Worm (Caenorhabditis elegans): ENCODE results near the gene sna-2.
A peak's percentile ranks its signal among the peaks of the same experiment; 100 is the strongest.

Gene sna-2

DNA sequence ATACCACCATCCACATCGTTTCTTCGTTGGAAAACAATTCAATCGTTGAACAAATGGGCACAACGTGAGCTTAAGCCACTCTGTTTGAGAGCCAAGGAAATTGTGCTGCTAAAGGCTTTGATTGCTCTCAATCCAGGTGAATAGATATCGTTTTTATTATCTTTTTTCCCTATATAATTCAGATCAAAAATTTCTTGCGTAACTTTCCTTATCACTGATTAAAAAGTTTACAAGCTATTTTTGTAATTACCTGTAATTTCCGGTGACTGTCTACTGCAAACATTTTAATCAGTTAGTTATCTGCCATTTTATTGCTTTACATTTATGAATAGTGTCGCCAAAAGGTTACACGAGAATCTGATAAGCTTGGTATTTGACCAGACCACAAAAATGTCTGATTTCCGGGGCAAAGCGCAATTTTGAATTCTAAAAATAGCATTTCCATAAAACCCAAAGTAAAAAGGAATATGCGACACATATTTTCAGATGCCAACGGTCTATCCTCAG, 14.7 kb downstream of the sna-2 start (continued):
- TF ChIP-seq zip-11 (GFP tag; IDR thresholded peaks at IDR 0.05) (no peak), jun-1 (tag; optimal IDR thresholded peaks at IDR 0.05) (no peak), mes-2 (tag; optimal IDR thresholded peaks at IDR 0.05; ENCODE audit: poor library complexity, severe bottlenecking) (no peak), cey-2 (tag; optimal IDR thresholded peaks at IDR 0.05; ENCODE audit: borderline replicate concordance, insufficient read depth) (no peak), egl-27 (tag; optimal IDR thresholded peaks at IDR 0.05) (no peak), mxl-2 (GFP tag; conservative IDR thresholded peaks at IDR 0.05) (no peak), mep-1 (tag; optimal IDR thresholded peaks at IDR 0.05) (no peak), mdl-1 (tag; optimal IDR thresholded peaks at IDR 0.05) (peak in 1 of 2 experiments; percentile 31), Y105C5A.15 (GFP tag; IDR thresholded peaks at IDR 0.05) (no peak), lim-7 (GFP tag; IDR thresholded peaks at IDR 0.05) (no peak), Y75B8A.6 (GFP tag; IDR thresholded peaks at IDR 0.05) (no peak)

DNA sequence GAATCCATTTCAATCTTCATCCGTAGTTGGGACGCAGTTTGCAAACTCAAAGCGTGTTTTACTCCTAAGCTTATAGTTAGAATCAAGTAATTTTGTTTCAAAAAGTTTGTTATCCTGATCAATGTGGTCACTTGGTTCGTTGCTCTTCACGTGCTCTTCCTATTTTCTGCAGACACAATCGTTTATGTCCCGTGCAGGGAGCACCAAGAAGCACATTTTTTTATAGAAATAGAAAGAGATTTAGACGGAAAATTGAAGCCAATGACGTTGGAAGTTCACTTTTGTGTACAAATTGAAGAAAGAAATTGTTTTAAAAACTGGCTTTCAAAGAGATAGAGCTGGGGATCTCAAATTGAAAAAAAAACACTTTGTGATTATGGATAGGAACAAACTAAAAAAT, 15.7 kb downstream of the sna-2 start:
- TF ChIP-seq dpl-1 (GFP tag; optimal IDR thresholded peaks at IDR 0.05) = no peak
- peak; percentile 19 for TF ChIP-seq dve-1 (tag; optimal IDR thresholded peaks at IDR 0.05; ENCODE audit: insufficient read depth)
- TF ChIP-seq hlh-30 (tag; optimal IDR thresholded peaks at IDR 0.05; ENCODE audit: insufficient read depth) = peak; percentile 67
- TF ChIP-seq ztf-7 (tag; optimal IDR thresholded peaks at IDR 0.05) = no peak
- no peak for TF ChIP-seq tag-97 (GFP tag; IDR thresholded peaks at IDR 0.05)
- TF ChIP-seq lin-39 (tag; optimal IDR thresholded peaks at IDR 0.05) = no peak
- TF ChIP-seq ceh-82 (tag; optimal IDR thresholded peaks at IDR 0.05) = no peak
- TF ChIP-seq hlh-11 (tag; optimal IDR thresholded peaks at IDR 0.05) = peak; percentile 21
- TF ChIP-seq cey-2 (tag; optimal IDR thresholded peaks at IDR 0.05; ENCODE audit: borderline replicate concordance, insufficient read depth) = no peak
- TF ChIP-seq aha-1 (tag) = peak; percentile 46
- TF ChIP-seq T20F7.1 (GFP tag; optimal IDR thresholded peaks at IDR 0.05) = peak; percentile 19

DNA sequence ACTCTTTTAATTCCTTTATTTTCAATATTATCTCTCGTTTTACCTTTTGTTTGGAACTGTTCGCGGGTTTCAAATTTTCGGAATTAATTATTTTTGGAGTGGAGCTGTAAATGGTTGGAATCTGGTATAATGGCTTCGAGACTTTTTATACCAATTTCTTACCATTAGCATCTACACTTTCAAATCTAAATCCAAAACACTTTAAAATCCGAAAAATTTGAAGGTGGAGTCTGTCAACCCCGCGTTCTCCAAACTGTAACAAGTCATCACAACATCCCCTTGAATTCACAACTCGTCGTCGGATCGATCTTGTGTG, 20.1 kb downstream of the sna-2 start, which contains the start of gene nhr-97:
Gene nhr-97, plus strand, starts transcription at position 217 of the 316 bp plus-strand sequence.
- TF ChIP-seq F49E8.2 (tag; optimal IDR thresholded peaks at IDR 0.05; ENCODE audit: borderline replicate concordance) (no peak), egl-43 (GFP tag; IDR thresholded peaks at IDR 0.05) (no peak), ceh-44 (GFP tag; IDR thresholded peaks at IDR 0.05) (no peak), Y5F2A.4 (GFP tag; optimal IDR thresholded peaks at IDR 0.05) (no peak), zag-1 (tag; optimal IDR thresholded peaks at IDR 0.05) (no peak), snpc-1.2 (GFP tag; IDR thresholded peaks at IDR 0.05) (no peak), ces-1 (GFP tag; optimal IDR thresholded peaks at IDR 0.05) (no peak)

DNA sequence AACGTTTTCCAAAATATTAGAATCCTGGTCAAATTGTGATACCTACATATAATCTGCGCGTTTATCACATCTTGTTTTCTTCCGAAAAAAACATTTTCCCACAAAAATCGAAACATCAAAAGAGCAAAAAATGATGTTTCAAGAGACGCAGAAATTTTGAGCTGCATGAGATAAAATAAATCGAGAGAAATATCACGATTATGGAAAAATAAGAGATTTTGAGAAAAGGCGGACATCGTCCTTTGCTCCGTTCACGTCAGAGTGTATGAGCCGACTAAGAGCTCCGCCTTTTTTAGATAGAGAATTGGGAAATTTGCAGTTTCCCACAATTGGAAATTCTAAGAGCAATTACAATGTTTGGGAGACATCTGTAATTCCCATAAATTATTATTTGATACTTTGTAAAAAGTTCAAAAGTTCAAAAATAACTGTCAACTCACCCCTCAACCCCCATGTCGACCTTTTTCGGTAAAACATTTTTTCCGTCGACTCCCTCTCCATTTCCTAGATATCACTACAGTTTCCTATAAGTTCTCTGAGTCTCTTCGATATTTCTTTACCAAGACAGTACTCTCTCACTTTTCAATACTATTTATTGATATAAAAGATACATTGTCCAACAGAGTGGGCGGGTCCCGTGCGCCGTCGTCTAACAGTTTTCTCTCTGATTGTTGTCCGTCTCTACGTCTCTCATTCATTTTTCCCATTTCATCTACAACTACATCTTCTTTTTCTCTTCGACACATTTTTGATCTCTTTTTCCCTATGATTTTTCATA, 20.6 kb downstream of the sna-2 start:
- peak; percentile 39 for TF ChIP-seq mep-1 (tag; optimal IDR thresholded peaks at IDR 0.05)
- TF ChIP-seq ceh-32 (tag; optimal IDR thresholded peaks at IDR 0.05; ENCODE audit: poor library complexity) = no peak
- TF ChIP-seq dmd-6 (GFP tag; IDR thresholded peaks at IDR 0.05) = peak; percentile 71
- TF ChIP-seq Y75B8A.6 (GFP tag; IDR thresholded peaks at IDR 0.05) = no peak
- TF ChIP-seq egl-27 (tag; optimal IDR thresholded peaks at IDR 0.05) = no peak
- TF ChIP-seq dve-1 (tag; optimal IDR thresholded peaks at IDR 0.05; ENCODE audit: insufficient read depth) = peak; percentile 89
- 0 out of 2 replicates have a peak, but pooled peaks have one; percentile 15 for TF ChIP-seq hmg-1.1 (GFP tag; IDR thresholded peaks at IDR 0.05)
- TF ChIP-seq nhr-77 (tag; optimal IDR thresholded peaks at IDR 0.05) = peak; percentile 48
- no peak for TF ChIP-seq nhr-42 (GFP tag; IDR thresholded peaks at IDR 0.05)
- TF ChIP-seq spr-3 (GFP tag; optimal IDR thresholded peaks at IDR 0.05) = no peak
- no peak for TF ChIP-seq F26F4.8 (GFP tag; conservative IDR thresholded peaks at IDR 0.05)
- TF ChIP-seq T26A8.4 (GFP tag; IDR thresholded peaks at IDR 0.05) = no peak
- peak; percentile 60 for TF ChIP-seq pqm-1 (tag; optimal IDR thresholded peaks at IDR 0.05)
- no peak for TF ChIP-seq daf-16 (GFP tag; optimal IDR thresholded peaks at IDR 0.05)
- peak; percentile 56 for TF ChIP-seq daf-16 (tag; optimal IDR thresholded peaks at IDR 0.05)
- no peak for TF ChIP-seq zip-2 (tag; optimal IDR thresholded peaks at IDR 0.05)
- TF ChIP-seq lsy-2 (tag; optimal IDR thresholded peaks at IDR 0.05) = peak in 1 of 2 experiments; percentile 24
- TF ChIP-seq rbr-2 (tag; optimal IDR thresholded peaks at IDR 0.05) = no peak
- peak; percentile 11 for TF ChIP-seq nhr-25 (tag; optimal IDR thresholded peaks at IDR 0.05; ENCODE audit: borderline replicate concordance, insufficient read depth)
- peak; percentile 94 for TF ChIP-seq nhr-28 (tag; optimal IDR thresholded peaks at IDR 0.05)
- no peak for TF ChIP-seq Y105C5A.15 (GFP tag; IDR thresholded peaks at IDR 0.05)
- peak; percentile 6 for TF ChIP-seq cey-2 (tag; optimal IDR thresholded peaks at IDR 0.05; ENCODE audit: borderline replicate concordance, insufficient read depth)
- peak in 1 of 2 experiments; percentile 57 for TF ChIP-seq mdl-1 (tag; optimal IDR thresholded peaks at IDR 0.05)
